Fruit fly (Drosophila melanogaster): ENCODE results near the gene MESR3.

DNA sequence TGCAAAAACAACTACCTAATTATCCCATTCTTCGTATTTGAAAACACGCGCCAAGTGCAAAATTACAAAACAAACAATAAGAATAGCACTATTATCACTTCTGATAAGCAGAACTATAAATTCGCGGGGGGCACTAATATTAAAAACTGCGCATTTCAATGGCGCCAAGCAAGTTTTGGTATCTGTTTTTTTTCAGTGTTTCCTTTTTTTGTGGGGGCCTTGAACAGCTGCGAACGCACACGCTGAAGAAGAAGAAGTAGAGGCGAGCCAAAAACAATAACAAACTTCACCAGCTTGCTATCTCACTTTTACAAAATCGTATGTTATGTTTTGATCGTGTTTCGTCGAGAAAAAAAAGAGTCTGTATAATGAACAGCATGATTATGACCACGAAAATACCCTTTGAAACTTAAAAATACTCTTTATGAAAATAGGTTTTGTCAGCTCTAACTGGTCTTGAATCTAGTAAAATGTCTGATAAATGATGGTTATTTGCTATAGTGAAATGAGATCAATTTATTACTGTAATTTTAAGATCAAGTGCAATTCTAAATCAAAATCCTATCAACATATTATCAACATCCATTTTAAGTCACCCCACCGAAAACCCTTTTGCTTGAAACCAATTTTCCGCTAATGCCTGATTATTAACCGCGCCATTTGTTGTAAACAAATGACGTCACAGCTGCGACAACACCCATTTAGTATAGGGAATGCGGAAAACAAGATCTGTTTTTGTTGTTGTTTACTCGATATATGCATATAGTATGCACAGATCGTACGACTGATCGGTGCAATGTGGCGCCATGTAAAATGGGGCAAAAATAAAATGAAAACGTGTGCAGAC, 77.0 kb downstream of the MESR3 start:
- TF ChIP-seq dmrt93B (GFP tag; optimal IDR thresholded peaks at IDR 0.05) (no peak), HLH106 (tag; optimal IDR thresholded peaks at IDR 0.05) (no peak), usp (GFP tag; optimal IDR thresholded peaks at IDR 0.05) (no peak), sage (GFP tag; optimal IDR thresholded peaks at IDR 0.05) (no peak), GATAd (GFP tag; optimal IDR thresholded peaks at IDR 0.05) (no peak), br (GFP tag; optimal IDR thresholded peaks at IDR 0.05) (peak; percentile 70), psq (GFP tag; optimal IDR thresholded peaks at IDR 0.05) (peak; percentile 79), Myc (optimal IDR thresholded peaks at IDR 0.05) (no peak), Dfd (GFP tag; optimal IDR thresholded peaks at IDR 0.05) (no peak), brk (GFP tag; optimal IDR thresholded peaks at IDR 0.05) (no peak)

All from whole organism, wandering third instar larva.